Fruit fly (Drosophila melanogaster): ENCODE data around the gene Cyp4ac2.

Gene Cyp4ac2

dm6 chr2L:5294392-5295244, 28.4 kb downstream of the Cyp4ac2 start:
- TF ChIP-seq cnc (optimal IDR thresholded peaks at IDR 0.05), result peak in 1 of 2 experiments; percentile 31
- TF ChIP-seq Clk (GFP tag; optimal IDR thresholded peaks at IDR 0.05), result no peak
- peak; percentile 98 for TF ChIP-seq tj (GFP tag; optimal IDR thresholded peaks at IDR 0.05)
- TF ChIP-seq kay (GFP tag; ENCODE audit: borderline replicate concordance), result peak; percentile 69

- TF ChIP-seq Mnt (GFP tag; optimal IDR thresholded peaks at IDR 0.05), result no peak
- TF ChIP-seq CG5204 (GFP tag; optimal IDR thresholded peaks at IDR 0.05), result no peak
- TF ChIP-seq CG14711 (tag; optimal IDR thresholded peaks at IDR 0.05), result no peak
- no peak for TF ChIP-seq kay (GFP tag; ENCODE audit: borderline replicate concordance)
- TF ChIP-seq cnc (optimal IDR thresholded peaks at IDR 0.05), result no peak
- no peak for TF ChIP-seq CG1620 (GFP tag; optimal IDR thresholded peaks at IDR 0.05)
- TF ChIP-seq CG33017 (tag; optimal IDR thresholded peaks at IDR 0.05), result no peak
- TF ChIP-seq tj (GFP tag; optimal IDR thresholded peaks at IDR 0.05), result no peak
- TF ChIP-seq CG11617 (GFP tag; optimal IDR thresholded peaks at IDR 0.05), result no peak
- TF ChIP-seq pad (GFP tag; optimal IDR thresholded peaks at IDR 0.05), result no peak
- no peak for TF ChIP-seq Crg-1 (GFP tag; optimal IDR thresholded peaks at IDR 0.05)
- TF ChIP-seq ovo (GFP tag; optimal IDR thresholded peaks at IDR 0.05), result no peak
- TF ChIP-seq toe (GFP tag; optimal IDR thresholded peaks at IDR 0.05), result no peak
- TF ChIP-seq Hr96 (GFP tag; optimal IDR thresholded peaks at IDR 0.05), result no peak
- no peak for TF ChIP-seq Clk (GFP tag; optimal IDR thresholded peaks at IDR 0.05)
- no peak for TF ChIP-seq CG12768 (GFP tag; optimal IDR thresholded peaks at IDR 0.05)
- TF ChIP-seq CG7045 (GFP tag; optimal IDR thresholded peaks at IDR 0.05), result no peak
- TF ChIP-seq bab1 (GFP tag; optimal IDR thresholded peaks at IDR 0.05), result no peak
- TF ChIP-seq CG7101 (tag; optimal IDR thresholded peaks at IDR 0.05), result no peak
Observed at dm6 chr2L:5295245-5295572, 29.0 kb downstream of the Cyp4ac2 start.

dm6 chr2L:5296672-5297288, 30.6 kb downstream of the Cyp4ac2 start:
- TF ChIP-seq tj (GFP tag; optimal IDR thresholded peaks at IDR 0.05), result peak; percentile 54
- TF ChIP-seq CG7045 (GFP tag; optimal IDR thresholded peaks at IDR 0.05), result no peak

- TF ChIP-seq CG7101 (tag; optimal IDR thresholded peaks at IDR 0.05) (no peak), Clk (GFP tag; optimal IDR thresholded peaks at IDR 0.05) (no peak), kay (GFP tag; ENCODE audit: borderline replicate concordance) (peak; percentile 37), CG7045 (GFP tag; optimal IDR thresholded peaks at IDR 0.05) (no peak)
Observed at dm6 chr2L:5297289-5297960, 31.2 kb downstream of the Cyp4ac2 start.

dm6 chr2L:5297961-5298311, 31.7 kb downstream of the Cyp4ac2 start:
- TF ChIP-seq cic (GFP tag; optimal IDR thresholded peaks at IDR 0.05) (no peak), toe (GFP tag; optimal IDR thresholded peaks at IDR 0.05) (no peak), pad (GFP tag; optimal IDR thresholded peaks at IDR 0.05) (no peak), Clk (GFP tag; optimal IDR thresholded peaks at IDR 0.05) (no peak), ovo (GFP tag; optimal IDR thresholded peaks at IDR 0.05) (no peak), CG7045 (GFP tag; optimal IDR thresholded peaks at IDR 0.05) (no peak), CG11617 (GFP tag; optimal IDR thresholded peaks at IDR 0.05) (no peak), tj (GFP tag; optimal IDR thresholded peaks at IDR 0.05) (peak; percentile 70)

- TF ChIP-seq Hr96 (GFP tag; optimal IDR thresholded peaks at IDR 0.05), result no peak
- no peak for TF ChIP-seq cic (GFP tag; optimal IDR thresholded peaks at IDR 0.05)
- peak; percentile 69 for TF ChIP-seq CG11617 (GFP tag; optimal IDR thresholded peaks at IDR 0.05)
- no peak for TF ChIP-seq cnc (optimal IDR thresholded peaks at IDR 0.05)
- TF ChIP-seq CG14711 (tag; optimal IDR thresholded peaks at IDR 0.05), result peak; percentile 75
- peak; percentile 31 for TF ChIP-seq pad (GFP tag; optimal IDR thresholded peaks at IDR 0.05)
- no peak for TF ChIP-seq toe (GFP tag; optimal IDR thresholded peaks at IDR 0.05)
- peak; percentile 15 for TF ChIP-seq CG7045 (GFP tag; optimal IDR thresholded peaks at IDR 0.05)
- peak; percentile 3 for TF ChIP-seq Mnt (GFP tag; optimal IDR thresholded peaks at IDR 0.05)
- TF ChIP-seq CG33017 (tag; optimal IDR thresholded peaks at IDR 0.05), result peak; percentile 74
- peak; percentile 14 for TF ChIP-seq ovo (GFP tag; optimal IDR thresholded peaks at IDR 0.05)
- peak; percentile 10 for TF ChIP-seq CG5204 (GFP tag; optimal IDR thresholded peaks at IDR 0.05)
- peak; percentile 37 for TF ChIP-seq CG1620 (GFP tag; optimal IDR thresholded peaks at IDR 0.05)
- no peak for TF ChIP-seq Clk (GFP tag; optimal IDR thresholded peaks at IDR 0.05)
- TF ChIP-seq kay (GFP tag; ENCODE audit: borderline replicate concordance), result no peak
- TF ChIP-seq bab1 (GFP tag; optimal IDR thresholded peaks at IDR 0.05), result peak; percentile 80
- TF ChIP-seq CG7101 (tag; optimal IDR thresholded peaks at IDR 0.05), result peak; percentile 81
- TF ChIP-seq tj (GFP tag; optimal IDR thresholded peaks at IDR 0.05), result peak; percentile 86
- TF ChIP-seq CG12768 (GFP tag; optimal IDR thresholded peaks at IDR 0.05), result peak; percentile 7
- TF ChIP-seq Crg-1 (GFP tag; optimal IDR thresholded peaks at IDR 0.05), result peak; percentile 54
Observed at dm6 chr2L:5298978-5299627, 32.9 kb downstream of the Cyp4ac2 start.

Measured in whole organism, adult.